Worm (Caenorhabditis elegans) whole organism, L3 larva: Measurements from ENCODE around the gene B0280.9.

Experiments used
- R02D3.7 ChIP-seq: fragments of 150-350 bp; optimal IDR thresholded peaks from 2 replicates; lab custom pipeline; 2014; ENCODE audit warnings: missing biosample characterization, missing genetic modification characterization
- ZK546.5 ChIP-seq: sonication (generic microtip); optimal IDR thresholded peaks from 2 replicates; lab custom pipeline; 2017; ENCODE audit warnings: missing biosample characterization, missing genetic modification characterization
- aly-2 ChIP-seq: fragments of 150-350 bp; optimal IDR thresholded peaks from 2 replicates; lab custom pipeline; 2014; ENCODE audit warnings: missing biosample characterization, missing genetic modification characterization
- ama-1 ChIP-seq: fragments of 150-350 bp; optimal IDR thresholded peaks from 2 replicates; lab custom pipeline; 2018
- ceh-16 ChIP-seq: sonication (generic microtip); optimal IDR thresholded peaks from 2 replicates; lab custom pipeline; 2017; ENCODE audit warnings: missing biosample characterization, missing genetic modification characterization
- ceh-28 ChIP-seq: fragments of 150-350 bp; optimal IDR thresholded peaks from 2 replicates; lab custom pipeline; 2014; ENCODE audit warnings: missing biosample characterization, missing genetic modification reagents, missing genetic modification characterization
- ceh-82 ChIP-seq: fragments of 150-350 bp; optimal IDR thresholded peaks from 2 replicates; lab custom pipeline; 2014; ENCODE audit warnings: missing biosample characterization, missing genetic modification characterization
- ceh-9 ChIP-seq: sonication (generic microtip); optimal IDR thresholded peaks from 2 replicates; lab custom pipeline; 2018; ENCODE audit warnings: missing biosample characterization, missing genetic modification characterization
- daf-12 ChIP-seq: fragments of 150-350 bp; optimal IDR thresholded peaks from 2 replicates; lab custom pipeline; 2014; ENCODE audit warnings: missing biosample characterization, missing genetic modification reagents, missing genetic modification characterization
- egl-27 ChIP-seq: sonication (generic microtip); optimal IDR thresholded peaks from 4 replicates; lab custom pipeline; 2017; ENCODE audit warnings: missing biosample characterization, missing genetic modification reagents, missing genetic modification characterization
- egl-5 ChIP-seq: fragments of 150-350 bp; optimal IDR thresholded peaks from 2 replicates; lab custom pipeline; 2017; ENCODE audit warnings: missing biosample characterization, missing genetic modification reagents, missing genetic modification characterization, inconsistent platforms
- elt-1 ChIP-seq: fragments of 150-350 bp; optimal IDR thresholded peaks from 2 replicates; lab custom pipeline; 2014; ENCODE audit warnings: missing biosample characterization, missing genetic modification characterization
- elt-2 ChIP-seq: sonication (generic microtip); optimal IDR thresholded peaks from 2 replicates; lab custom pipeline; 2016; ENCODE audit warnings: missing genetic modification reagents, mild to moderate bottlenecking, missing genetic modification characterization, missing compliant biosample characterization
- elt-3 ChIP-seq, 3 experiments: fragments of 150-350 bp in 1 of 3; sonication (generic microtip) in 2 of 3; optimal IDR thresholded peaks; 2 replicates in 2 of 3; 4 replicates in 1 of 3; lab custom pipeline; 2014 to 2017; ENCODE audit warnings: missing biosample characterization in 3 of 3, missing genetic modification characterization in 3 of 3
- eor-1 ChIP-seq, 2 experiments: fragments of 150-350 bp; optimal IDR thresholded peaks; 2 replicates each; lab custom pipeline; 2014 to 2018; ENCODE audit warnings: missing biosample characterization in 2 of 2, missing genetic modification characterization in 2 of 2
- fkh-2 ChIP-seq: fragments of 150-350 bp; optimal IDR thresholded peaks from 2 replicates; lab custom pipeline; 2014; ENCODE audit warnings: missing biosample characterization, missing genetic modification reagents, missing genetic modification characterization
- hmg-11 ChIP-seq: sonication (generic microtip); optimal IDR thresholded peaks from 2 replicates; lab custom pipeline; 2016; ENCODE audit warnings: missing genetic modification characterization, missing compliant biosample characterization
- jun-1 ChIP-seq: fragments of 150-350 bp; optimal IDR thresholded peaks from 2 replicates; lab custom pipeline; 2014; ENCODE audit warnings: missing biosample characterization, missing genetic modification reagents, missing genetic modification characterization
- lin-15B ChIP-seq: fragments of 150-350 bp; optimal IDR thresholded peaks from 2 replicates; lab custom pipeline; 2014; ENCODE audit warnings: missing biosample characterization, missing genetic modification characterization
- lin-39 ChIP-seq: fragments of 150-350 bp; optimal IDR thresholded peaks from 2 replicates; lab custom pipeline; 2018; ENCODE audit warnings: missing biosample characterization, missing genetic modification reagents, missing genetic modification characterization
- lsy-12 ChIP-seq: sonication (generic microtip); optimal IDR thresholded peaks from 2 replicates; lab custom pipeline; 2016; ENCODE audit warnings: mild to moderate bottlenecking, missing genetic modification characterization, missing compliant biosample characterization
- mdl-1 ChIP-seq: fragments of 150-350 bp; optimal IDR thresholded peaks from 2 replicates; lab custom pipeline; 2014; ENCODE audit warnings: missing biosample characterization, missing genetic modification characterization
- mml-1 ChIP-seq: fragments of 150-350 bp; sonication (generic microtip); optimal IDR thresholded peaks from 3 replicates; lab custom pipeline; 2014; ENCODE audit warnings: missing biosample characterization, missing genetic modification characterization
- nfya-1 ChIP-seq: sonication (generic microtip); optimal IDR thresholded peaks from 2 replicates; lab custom pipeline; 2017; ENCODE audit warnings: missing genetic modification characterization, mild to moderate bottlenecking, missing compliant biosample characterization, antibody characterized with exemption, moderate library complexity; ENCODE audit not compliant: insufficient read depth
- nhr-11 ChIP-seq: fragments of 150-350 bp; optimal IDR thresholded peaks from 2 replicates; lab custom pipeline; 2014; ENCODE audit warnings: missing biosample characterization, missing genetic modification characterization
- nhr-12 ChIP-seq: fragments of 150-350 bp; optimal IDR thresholded peaks from 2 replicates; lab custom pipeline; 2014; ENCODE audit warnings: missing biosample characterization, missing genetic modification characterization
- nhr-23 ChIP-seq: fragments of 150-350 bp; optimal IDR thresholded peaks from 2 replicates; lab custom pipeline; 2014; ENCODE audit warnings: missing biosample characterization, missing genetic modification reagents, missing genetic modification characterization
- nhr-237 ChIP-seq: fragments of 150-350 bp; optimal IDR thresholded peaks from 2 replicates; lab custom pipeline; 2014; ENCODE audit warnings: missing biosample characterization, missing genetic modification characterization
- nhr-25 ChIP-seq: sonication (generic microtip); optimal IDR thresholded peaks from 2 replicates; lab custom pipeline; 2017; ENCODE audit warnings: missing biosample characterization, missing genetic modification characterization
- nhr-28 ChIP-seq: fragments of 150-350 bp; optimal IDR thresholded peaks from 2 replicates; lab custom pipeline; 2014; ENCODE audit warnings: missing biosample characterization, missing genetic modification characterization
- nhr-43 ChIP-seq: sonication (generic microtip); optimal IDR thresholded peaks from 2 replicates; lab custom pipeline; 2016; ENCODE audit warnings: mild to moderate bottlenecking, missing genetic modification characterization, missing compliant biosample characterization; ENCODE audit not compliant: poor library complexity, severe bottlenecking
- nhr-67 ChIP-seq: fragments of 150-350 bp; optimal IDR thresholded peaks from 2 replicates; lab custom pipeline; 2014; ENCODE audit warnings: missing biosample characterization, missing genetic modification characterization
- nhr-76 ChIP-seq: fragments of 150-350 bp; sonication (generic microtip); optimal IDR thresholded peaks from 5 replicates; lab custom pipeline; 2014; ENCODE audit warnings: missing biosample characterization, missing genetic modification characterization
- nhr-77 ChIP-seq: fragments of 150-350 bp; optimal IDR thresholded peaks from 2 replicates; lab custom pipeline; 2014; ENCODE audit warnings: missing biosample characterization, missing genetic modification characterization
- pha-4 ChIP-seq: fragments of 150-350 bp; optimal IDR thresholded peaks from 2 replicates; lab custom pipeline; 2014; ENCODE audit warnings: missing biosample characterization, missing genetic modification reagents, missing genetic modification characterization
- pqm-1 ChIP-seq: fragments of 150-350 bp; optimal IDR thresholded peaks from 2 replicates; lab custom pipeline; 2017; ENCODE audit warnings: missing biosample characterization, missing genetic modification characterization, inconsistent platforms
- sea-2 ChIP-seq: fragments of 150-350 bp; sonication (generic microtip); optimal IDR thresholded peaks from 4 replicates; lab custom pipeline; 2014; ENCODE audit warnings: missing biosample characterization, missing genetic modification reagents, missing genetic modification characterization
- skn-1 ChIP-seq: fragments of 150-350 bp; optimal IDR thresholded peaks from 2 replicates; lab custom pipeline; 2014; ENCODE audit warnings: missing biosample characterization, missing genetic modification characterization
- snpc-4 ChIP-seq: fragments of 150-350 bp; optimal IDR thresholded peaks from 2 replicates; lab custom pipeline; 2014; ENCODE audit warnings: missing biosample characterization, missing genetic modification characterization
- tbx-2 ChIP-seq: sonication (generic microtip); optimal IDR thresholded peaks from 2 replicates; lab custom pipeline; 2016; ENCODE audit warnings: mild to moderate bottlenecking, missing genetic modification characterization, missing compliant biosample characterization
- unc-39 ChIP-seq: sonication (generic microtip); optimal IDR thresholded peaks from 4 replicates; lab custom pipeline; 2017; ENCODE audit warnings: missing biosample characterization, missing genetic modification characterization
- unc-62 ChIP-seq: fragments of 150-350 bp; sonication (generic microtip); optimal IDR thresholded peaks from 4 replicates; lab custom pipeline; 2014; ENCODE audit warnings: missing biosample characterization, missing genetic modification reagents, missing genetic modification characterization
- zag-1 ChIP-seq: fragments of 150-350 bp; optimal IDR thresholded peaks from 2 replicates; lab custom pipeline; 2014; ENCODE audit warnings: missing biosample characterization, missing genetic modification characterization
- ztf-11 ChIP-seq: fragments of 150-350 bp; optimal IDR thresholded peaks from 2 replicates; lab custom pipeline; 2014; ENCODE audit warnings: missing biosample characterization, missing genetic modification characterization
- ztf-4 ChIP-seq: fragments of 150-350 bp; optimal IDR thresholded peaks from 2 replicates; lab custom pipeline; 2014; ENCODE audit warnings: missing biosample characterization, missing genetic modification characterization

Gene B0280.9

ce11 chrIII:7155631-7156030, 32.9 kb upstream of the B0280.9 start (continued):
- TF ChIP-seq unc-62 (peak; percentile 69), nhr-11 (tag; lab: Kevin White, UChicago) (peak; percentile 74), jun-1 (tag; lab: Kevin White, UChicago) (peak; percentile 89), ceh-9 (tag; lab: Kevin White, UChicago) (no peak), nfya-1 (tag; lab: Kevin White, UChicago) (peak; percentile 94), lin-15B (tag; lab: Kevin White, UChicago) (peak; percentile 74), ztf-11 (tag; lab: Kevin White, UChicago) (no peak), sea-2 (GFP tag; lab: Kevin White, UChicago) (peak; percentile 13), ZK546.5 (tag; lab: Kevin White, UChicago) (peak; percentile 17), nhr-23 (tag; lab: Kevin White, UChicago) (peak; percentile 85), egl-27 (tag; lab: Kevin White, UChicago) (peak; percentile 97), nhr-76 (tag; lab: Kevin White, UChicago) (no peak), mdl-1 (tag; lab: Kevin White, UChicago) (peak; percentile 98), nhr-28 (tag; lab: Kevin White, UChicago) (no peak), unc-39 (tag; lab: Kevin White, UChicago) (no peak), elt-1 (tag; lab: Kevin White, UChicago) (peak; percentile 40), nhr-77 (tag; lab: Kevin White, UChicago) (peak; percentile 69), aly-2 (tag; lab: Kevin White, UChicago) (no peak), pqm-1 (tag; lab: Kevin White, UChicago) (peak; percentile 47), zag-1 (tag; lab: Kevin White, UChicago) (peak; percentile 81), eor-1 (tag; optimal IDR thresholded peaks at IDR 0.05; lab: Kevin White, UChicago) (no peak), mml-1 (tag; lab: Kevin White, UChicago) (no peak)

- TF ChIP-seq mml-1 (tag; lab: Kevin White, UChicago): no peak
- TF ChIP-seq elt-2 (tag; lab: Kevin White, UChicago): peak; percentile 30
- peak; percentile 16 for TF ChIP-seq jun-1 (tag; lab: Kevin White, UChicago)
Observed at ce11 chrIII:7154526-7154925, 31.8 kb upstream of the B0280.9 start.

ce11 chrIII:7153747-7154238, 31.1 kb upstream of the B0280.9 start, which contains the start of gene ogt-1:
TSS of gene ogt-1 (minus strand) at chrIII:7153797.
- no peak for TF ChIP-seq nhr-12
- TF ChIP-seq egl-27 (tag; lab: Kevin White, UChicago): peak; percentile 83
- TF ChIP-seq ama-1 (lab: Kevin White, UChicago): peak; percentile 80
- peak; percentile 77 for TF ChIP-seq pqm-1 (tag; lab: Kevin White, UChicago)
- peak; percentile 66 for TF ChIP-seq mdl-1 (tag; lab: Kevin White, UChicago)
- TF ChIP-seq ceh-28 (tag; lab: Kevin White, UChicago): peak; percentile 87
- TF ChIP-seq nhr-43: peak; percentile 84
- peak; percentile 72 for TF ChIP-seq lin-15B (tag; lab: Kevin White, UChicago)
- peak; percentile 86 for TF ChIP-seq egl-5 (tag; lab: Kevin White, UChicago)
- peak; percentile 59 for TF ChIP-seq R02D3.7 (tag; lab: Kevin White, UChicago)
- TF ChIP-seq ZK546.5 (tag; lab: Kevin White, UChicago): no peak
- peak; percentile 43 for TF ChIP-seq nhr-77 (tag; lab: Kevin White, UChicago)
- no peak for TF ChIP-seq daf-12 (tag; lab: Kevin White, UChicago)
- TF ChIP-seq nhr-23 (tag; lab: Kevin White, UChicago): peak; percentile 93
- no peak for TF ChIP-seq nhr-67
- no peak for TF ChIP-seq sea-2 (GFP tag; lab: Kevin White, UChicago)
- no peak for TF ChIP-seq ceh-82 (tag; lab: Kevin White, UChicago)
- TF ChIP-seq nhr-237 (tag; lab: Kevin White, UChicago): no peak
- peak; percentile 94 for TF ChIP-seq nfya-1 (tag; lab: Kevin White, UChicago)
- no peak for TF ChIP-seq ceh-16
- TF ChIP-seq ztf-4: peak; percentile 52
- no peak for TF ChIP-seq unc-39 (tag; lab: Kevin White, UChicago)
- TF ChIP-seq nhr-25 (tag; lab: Kevin White, UChicago): peak; percentile 96
- peak; percentile 61 for TF ChIP-seq tbx-2 (tag; lab: Kevin White, UChicago)
- TF ChIP-seq zag-1 (tag; lab: Kevin White, UChicago): no peak
- TF ChIP-seq nhr-76 (tag; lab: Kevin White, UChicago): no peak
- no peak for TF ChIP-seq nhr-28 (tag; lab: Kevin White, UChicago)
- no peak for TF ChIP-seq elt-3 (tag; optimal IDR thresholded peaks at IDR 0.05; lab: Kevin White, UChicago)
- peak; percentile 32 for TF ChIP-seq unc-62
- peak; percentile 94 for TF ChIP-seq pha-4
- no peak for TF ChIP-seq ztf-11 (tag; lab: Kevin White, UChicago)
- TF ChIP-seq hmg-11 (tag; lab: Kevin White, UChicago): peak; percentile 86
- no peak for TF ChIP-seq mml-1 (tag; lab: Kevin White, UChicago)
- TF ChIP-seq elt-2 (tag; lab: Kevin White, UChicago): peak; percentile 62
- TF ChIP-seq elt-1 (tag; lab: Kevin White, UChicago): peak; percentile 64
- no peak for TF ChIP-seq lin-39 (tag; lab: Kevin White, UChicago)
- peak; percentile 58 for TF ChIP-seq lsy-12 (tag; lab: Kevin White, UChicago)
- TF ChIP-seq aly-2 (tag; lab: Kevin White, UChicago): no peak
- TF ChIP-seq skn-1 (tag; lab: Kevin White, UChicago): peak; percentile 63
- peak; percentile 57 for TF ChIP-seq snpc-4
- TF ChIP-seq eor-1 (tag; optimal IDR thresholded peaks at IDR 0.05; lab: Kevin White, UChicago): peak in 1 of 2 experiments; percentile 45
- TF ChIP-seq fkh-2 (tag; lab: Kevin White, UChicago): no peak
